Worm (Caenorhabditis elegans): ENCODE results near the gene C53D6.11.

Gene C53D6.11

DNA sequence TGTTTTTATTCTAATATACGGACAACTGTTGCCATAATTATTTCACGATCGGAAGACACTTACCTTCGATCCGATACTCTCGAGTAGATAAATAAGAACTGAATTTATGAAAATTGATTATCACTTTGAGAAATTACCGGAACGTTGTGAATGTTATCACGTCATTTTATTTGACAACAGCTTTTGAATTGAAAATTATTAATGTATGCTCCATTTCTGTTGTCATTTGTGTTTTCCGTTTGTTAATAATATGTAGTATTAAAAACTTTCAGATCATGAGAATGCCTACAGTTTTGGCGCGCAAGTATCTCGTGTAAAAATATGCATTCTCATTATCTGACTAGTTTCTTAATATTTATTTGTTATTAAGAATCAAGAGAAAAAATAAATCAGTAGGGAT, 24.0 kb downstream of the C53D6.11 start, which contains the start of gene C53D6.10:
TSS of gene C53D6.10 (minus strand) at position 101 of the 400 bp plus-strand sequence.
- TF ChIP-seq syd-9 (tag; optimal IDR thresholded peaks at IDR 0.05) (no peak), fkh-10 (GFP tag; optimal IDR thresholded peaks at IDR 0.05) (no peak), ceh-34 (tag; optimal IDR thresholded peaks at IDR 0.05) (no peak), ceh-9 (tag; optimal IDR thresholded peaks at IDR 0.05) (no peak), pqm-1 (tag; optimal IDR thresholded peaks at IDR 0.05) (no peak), ttx-3 (tag; optimal IDR thresholded peaks at IDR 0.05) (no peak), K09A11.1 (tag; optimal IDR thresholded peaks at IDR 0.05; ENCODE audit: insufficient read depth) (no peak), nhr-11 (tag; optimal IDR thresholded peaks at IDR 0.05) (no peak), rnt-1 (tag; optimal IDR thresholded peaks at IDR 0.05) (no peak), ceh-2 (tag; optimal IDR thresholded peaks at IDR 0.05) (no peak), zip-5 (tag; optimal IDR thresholded peaks at IDR 0.05) (no peak), ceh-24 (tag; optimal IDR thresholded peaks at IDR 0.05) (no peak), pros-1 (tag; optimal IDR thresholded peaks at IDR 0.05) (no peak), hlh-13 (GFP tag; optimal IDR thresholded peaks at IDR 0.05) (no peak), ceh-48 (tag; optimal IDR thresholded peaks at IDR 0.05) (no peak), ceh-19 (GFP tag; optimal IDR thresholded peaks at IDR 0.05) (no peak)

DNA sequence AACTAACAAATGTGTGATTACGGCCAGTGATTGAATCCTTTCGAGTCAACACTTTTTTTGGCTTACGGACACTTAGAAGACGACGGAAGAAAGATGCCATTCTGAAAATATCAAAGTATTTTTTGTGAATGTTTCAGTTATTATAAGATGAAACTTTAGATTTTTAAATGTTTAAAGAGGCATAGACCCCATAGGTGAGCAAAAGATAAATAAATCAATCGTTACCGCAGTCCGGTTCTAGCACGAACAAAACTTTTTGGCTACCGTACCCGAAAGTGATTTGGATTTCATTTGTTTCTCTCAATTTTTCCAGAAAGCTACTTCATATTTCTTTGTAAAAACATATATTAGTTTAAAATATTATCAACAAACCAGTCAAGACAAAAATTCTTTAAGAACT, 26.7 kb downstream of the C53D6.11 start, which contains the start of gene C53D6.7:
TSS of gene C53D6.7 (minus strand) at position 101 of the 400 bp plus-strand sequence.
- TF ChIP-seq tbx-2 (tag; optimal IDR thresholded peaks at IDR 0.05) (no peak), mec-3 (tag; optimal IDR thresholded peaks at IDR 0.05; ENCODE audit: borderline replicate concordance) (no peak), ceh-6 (GFP tag; optimal IDR thresholded peaks at IDR 0.05) (no peak), pqm-1 (tag; optimal IDR thresholded peaks at IDR 0.05) (no peak), fax-1 (tag; optimal IDR thresholded peaks at IDR 0.05) (no peak), T23F11.4 (GFP tag; optimal IDR thresholded peaks at IDR 0.05) (no peak), ama-1 (optimal IDR thresholded peaks at IDR 0.05) (no peak), ceh-22 (tag; optimal IDR thresholded peaks at IDR 0.05) (no peak)

DNA sequence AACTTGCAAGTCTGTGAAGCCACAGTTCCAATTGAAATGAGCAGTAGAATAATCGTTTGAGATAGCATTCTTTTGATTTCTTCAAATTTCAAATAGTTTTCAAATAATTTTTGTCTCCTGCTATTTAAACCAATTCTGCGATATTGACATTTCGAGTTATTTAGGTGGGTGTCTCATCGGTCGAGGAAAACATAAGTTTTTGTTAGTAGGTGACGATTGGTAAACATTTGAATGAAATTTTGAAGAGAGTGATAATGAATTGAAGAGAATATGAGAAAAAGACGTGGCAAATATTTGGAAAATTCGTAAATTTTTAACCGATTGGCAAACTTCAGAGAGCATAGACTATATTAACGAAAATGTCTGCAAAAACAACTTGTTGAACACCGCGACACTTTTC, 30.0 kb downstream of the C53D6.11 start, which contains the start of gene Y73F4A.3:
TSS of gene Y73F4A.3 (minus strand) at position 101 of the 400 bp plus-strand sequence.
- no peak for TF ChIP-seq ets-4 (tag; optimal IDR thresholded peaks at IDR 0.05)
- TF ChIP-seq ceh-22 (tag; optimal IDR thresholded peaks at IDR 0.05), result no peak
- TF ChIP-seq pax-1 (tag; optimal IDR thresholded peaks at IDR 0.05), result no peak
- no peak for TF ChIP-seq K02D7.2 (tag; optimal IDR thresholded peaks at IDR 0.05)
- TF ChIP-seq sdc-2 (tag; optimal IDR thresholded peaks at IDR 0.05), result no peak
- no peak for TF ChIP-seq ztf-16 (tag; optimal IDR thresholded peaks at IDR 0.05)
- no peak for TF ChIP-seq hlh-8 (tag; optimal IDR thresholded peaks at IDR 0.05)
- no peak for TF ChIP-seq nhr-11 (tag; optimal IDR thresholded peaks at IDR 0.05)
- TF ChIP-seq ceh-48 (tag; optimal IDR thresholded peaks at IDR 0.05), result no peak
- no peak for TF ChIP-seq madf-2 (tag; optimal IDR thresholded peaks at IDR 0.05)
- TF ChIP-seq sox-4 (tag; optimal IDR thresholded peaks at IDR 0.05), result no peak
- no peak for TF ChIP-seq lin-11 (tag; optimal IDR thresholded peaks at IDR 0.05)
- no peak for TF ChIP-seq ama-1 (optimal IDR thresholded peaks at IDR 0.05)
- TF ChIP-seq mec-3 (tag; optimal IDR thresholded peaks at IDR 0.05; ENCODE audit: borderline replicate concordance), result no peak
- TF ChIP-seq ceh-2 (tag; optimal IDR thresholded peaks at IDR 0.05), result no peak
- TF ChIP-seq unc-55 (GFP tag; optimal IDR thresholded peaks at IDR 0.05), result no peak
- no peak for TF ChIP-seq lim-6 (tag; optimal IDR thresholded peaks at IDR 0.05)

DNA sequence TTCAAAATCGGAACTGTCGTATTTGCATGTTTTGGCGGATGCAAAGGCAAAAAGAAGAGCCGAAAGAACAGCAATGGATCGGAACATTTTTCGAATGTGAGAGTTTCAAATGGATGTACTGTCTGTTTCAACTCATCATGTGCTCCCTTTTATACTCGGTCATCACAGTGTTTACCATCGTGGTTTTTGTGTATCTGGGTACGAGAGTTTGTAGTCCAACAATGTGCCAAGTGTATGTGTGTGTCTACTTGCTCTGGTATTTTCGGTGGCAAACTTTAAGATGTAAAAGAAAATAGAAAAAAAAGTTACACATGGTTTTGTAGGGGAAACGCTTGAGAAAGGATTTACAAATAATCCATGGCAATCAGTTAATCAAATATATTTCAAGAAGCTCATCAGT, 32.8 kb downstream of the C53D6.11 start, which contains the start of gene Y73F4A.2:
TSS of gene Y73F4A.2 (minus strand) at position 124 of the 400 bp plus-strand sequence.
- TF ChIP-seq lim-6 (tag; optimal IDR thresholded peaks at IDR 0.05) (no peak), ceh-14 (tag; optimal IDR thresholded peaks at IDR 0.05) (no peak), fax-1 (tag; optimal IDR thresholded peaks at IDR 0.05) (no peak), pros-1 (tag; optimal IDR thresholded peaks at IDR 0.05) (no peak), syd-9 (tag; optimal IDR thresholded peaks at IDR 0.05) (no peak), T23F11.4 (GFP tag; optimal IDR thresholded peaks at IDR 0.05) (no peak), hlh-6 (tag; optimal IDR thresholded peaks at IDR 0.05) (no peak), ahr-1 (tag; optimal IDR thresholded peaks at IDR 0.05) (no peak), F13H6.1 (tag; optimal IDR thresholded peaks at IDR 0.05) (no peak), hlh-15 (tag; optimal IDR thresholded peaks at IDR 0.05) (no peak), sdc-2 (tag; optimal IDR thresholded peaks at IDR 0.05) (no peak)

Measured in whole organism, late embryonic.